Worm (Caenorhabditis elegans) whole organism, early embryonic: ENCODE measurements around the gene K10C8.4.

Source experiments
- ama-1 ChIP-seq: fragments of 150-350 bp; optimal IDR thresholded peaks from 2 replicates; lab custom pipeline; 2014
- ceh-13 ChIP-seq: fragments of 200-800 bp; sonication (Bioruptor generic); optimal IDR thresholded peaks from 2 replicates; lab custom pipeline; 2018; ENCODE audit warnings: mild to moderate bottlenecking, missing genetic modification characterization, missing compliant biosample characterization
- ceh-36 ChIP-seq: sonication (generic microtip); optimal IDR thresholded peaks from 2 replicates; lab custom pipeline; 2016; ENCODE audit warnings: missing genetic modification characterization, inconsistent platforms, missing compliant biosample characterization
- flt-1 ChIP-seq: fragments of 200-800 bp; sonication (Bioruptor generic); IDR thresholded peaks from 2 replicates; pipeline ENCODE4 v1.3.6; 2022; ENCODE audit warnings: missing genetic modification characterization, missing compliant biosample characterization
- hmg-4 ChIP-seq: fragments of 200-800 bp; sonication (Bioruptor generic); optimal IDR thresholded peaks from 2 replicates; lab custom pipeline; 2018; ENCODE audit warnings: mild to moderate bottlenecking, missing genetic modification characterization, missing compliant biosample characterization
- hnd-1 ChIP-seq: sonication (generic microtip); optimal IDR thresholded peaks from 2 replicates; lab custom pipeline; 2016; ENCODE audit warnings: missing genetic modification characterization, missing compliant biosample characterization
- pes-1 ChIP-seq: fragments of 200-800 bp; sonication (Bioruptor generic); IDR thresholded peaks from 2 replicates; pipeline ENCODE4 v1.3.6; 2022; ENCODE audit warnings: missing genetic modification reagents, missing genetic modification characterization, missing compliant biosample characterization
- sea-1 ChIP-seq: fragments of 200-800 bp; sonication (Bioruptor generic); conservative IDR thresholded peaks from 2 replicates; pipeline ENCODE4 v1.3.6; 2022; ENCODE audit warnings: missing genetic modification characterization, missing compliant biosample characterization
- tbx-11 ChIP-seq: fragments of 200-800 bp; sonication (Bioruptor generic); IDR thresholded peaks from 2 replicates; pipeline ENCODE4 v1.3.6; 2022; ENCODE audit warnings: missing genetic modification characterization, missing compliant biosample characterization
- tra-4 ChIP-seq: sonication (generic microtip); optimal IDR thresholded peaks from 2 replicates; lab custom pipeline; 2017; ENCODE audit warnings: missing genetic modification characterization, missing compliant biosample characterization

DNA sequence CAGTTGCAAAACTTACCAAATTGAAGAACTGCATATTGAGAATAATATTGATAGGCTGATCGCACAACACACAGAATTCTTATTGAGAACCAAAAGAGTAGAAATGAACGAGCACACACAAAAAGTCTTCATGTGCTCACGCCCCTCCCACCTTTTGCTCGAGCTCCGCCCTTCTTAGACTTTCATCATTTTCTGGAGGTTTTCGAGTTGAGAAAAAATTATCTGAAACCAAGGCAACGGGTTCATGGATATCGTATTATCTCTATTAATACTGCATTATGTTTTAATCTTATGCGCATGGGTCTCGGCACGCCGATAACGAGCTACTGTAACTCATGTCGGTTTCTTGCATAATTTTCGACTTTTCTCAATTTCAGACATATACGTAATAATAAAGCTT is 29.8 kb downstream of the K10C8.4 start, which contains the start of gene R11D1.12:
- TF ChIP-seq hmg-4 (no peak), flt-1 (GFP tag; lab: Robert Waterston, UW) (no peak), ama-1 (lab: Kevin White, UChicago) (no peak), sea-1 (no peak), ceh-36 (tag; lab: Kevin White, UChicago) (no peak), ceh-13 (GFP tag; lab: Kevin White, UChicago) (no peak), hnd-1 (no peak), tbx-11 (GFP tag; lab: Robert Waterston, UW) (no peak), tra-4 (no peak), pes-1 (GFP tag; lab: Robert Waterston, UW) (no peak)
